Worm (Caenorhabditis elegans) whole organism, L4 larva: ENCODE measurements around the gene din-1.
A peak's percentile ranks its signal among the peaks of the same experiment; 100 is the strongest.

Experiments
- F37D6.2 ChIP-seq: sonication (generic microtip); optimal IDR thresholded peaks from 2 replicates; lab custom pipeline; 2016; ENCODE audit warnings: mild to moderate bottlenecking, missing genetic modification characterization, missing compliant biosample characterization
- F49E8.2 ChIP-seq: sonication (generic microtip); optimal IDR thresholded peaks from 2 replicates; lab custom pipeline; 2016; ENCODE audit warnings: missing compliant biosample characterization, mild to moderate bottlenecking, missing genetic modification characterization, borderline replicate concordance
- Y48G9A.11 ChIP-seq: fragments of 200-800 bp; sonication (Bioruptor generic); IDR thresholded peaks from 2 replicates; pipeline ENCODE4 v1.3.6; 2022; ENCODE audit warnings: missing genetic modification reagents, missing genetic modification characterization, missing compliant biosample characterization
- ZK546.5 ChIP-seq, 2 experiments: sonication (generic microtip); optimal IDR thresholded peaks; 2 replicates each; lab custom pipeline; 2017; ENCODE audit warnings: missing biosample characterization in 2 of 2, missing genetic modification characterization in 2 of 2
- aha-1 ChIP-seq: fragments of 150-350 bp; peaks from one replicate; lab custom pipeline; 2014; ENCODE audit warnings: missing biosample characterization, missing genetic modification characterization
- arid-1 ChIP-seq: fragments of 200-800 bp; sonication (Bioruptor generic); conservative IDR thresholded peaks from 2 replicates; pipeline ENCODE4 v1.3.6; 2022; ENCODE audit warnings: missing genetic modification reagents, missing genetic modification characterization, missing compliant biosample characterization
- ceh-20 ChIP-seq: fragments of 200-800 bp; sonication (Bioruptor generic); IDR thresholded peaks from 2 replicates; pipeline ENCODE4 v1.3.6; 2022; ENCODE audit warnings: missing genetic modification reagents, missing genetic modification characterization, missing compliant biosample characterization
- ceh-32 ChIP-seq: sonication (generic microtip); optimal IDR thresholded peaks from 2 replicates; lab custom pipeline; 2016; ENCODE audit warnings: mild to moderate bottlenecking, missing genetic modification characterization, missing compliant biosample characterization; ENCODE audit not compliant: poor library complexity
- ceh-82 ChIP-seq: sonication (generic microtip); optimal IDR thresholded peaks from 2 replicates; lab custom pipeline; 2017; ENCODE audit warnings: missing biosample characterization, missing genetic modification characterization
- ces-1 ChIP-seq: fragments of 150-350 bp; sonication (generic microtip); optimal IDR thresholded peaks from 4 replicates; lab custom pipeline; 2014; ENCODE audit warnings: missing biosample characterization, missing genetic modification reagents, missing genetic modification characterization
- cey-2 ChIP-seq: sonication (generic microtip); optimal IDR thresholded peaks from 3 replicates; lab custom pipeline; 2017; ENCODE audit warnings: missing genetic modification characterization, mild to moderate bottlenecking, missing compliant biosample characterization, antibody characterized with exemption, borderline replicate concordance; ENCODE audit not compliant: insufficient read depth
- ctbp-1 ChIP-seq: fragments of 200-800 bp; sonication (Bioruptor generic); IDR thresholded peaks from 2 replicates; pipeline ENCODE4 v1.3.6; 2022; ENCODE audit warnings: missing genetic modification reagents, missing genetic modification characterization, missing compliant biosample characterization
- daf-19 ChIP-seq: fragments of 200-800 bp; sonication (Bioruptor generic); conservative IDR thresholded peaks from 2 replicates; pipeline ENCODE4 v1.3.6; 2022; ENCODE audit warnings: missing genetic modification characterization, missing compliant biosample characterization
- dmd-6 ChIP-seq: fragments of 200-800 bp; sonication (Bioruptor generic); IDR thresholded peaks from 2 replicates; pipeline ENCODE4 v1.3.6; 2022; ENCODE audit warnings: missing genetic modification reagents, missing genetic modification characterization, missing compliant biosample characterization
- dmd-9 ChIP-seq: fragments of 200-800 bp; sonication (Bioruptor generic); IDR thresholded peaks from 2 replicates; pipeline ENCODE4 v1.3.6; 2022; ENCODE audit warnings: missing genetic modification reagents, missing genetic modification characterization, missing compliant biosample characterization
- dpl-1 ChIP-seq: fragments of 150-350 bp; optimal IDR thresholded peaks from 2 replicates; lab custom pipeline; 2014; ENCODE audit warnings: missing biosample characterization, missing genetic modification reagents, missing genetic modification characterization
- dve-1 ChIP-seq: sonication (generic microtip); optimal IDR thresholded peaks from 2 replicates; lab custom pipeline; 2017; ENCODE audit warnings: antibody characterized with exemption, mild to moderate bottlenecking, missing genetic modification characterization, missing compliant biosample characterization; ENCODE audit not compliant: insufficient read depth
- jun-1 ChIP-seq: fragments of 150-350 bp; optimal IDR thresholded peaks from 2 replicates; lab custom pipeline; 2014; ENCODE audit warnings: missing biosample characterization, missing genetic modification reagents, missing genetic modification characterization
- lin-15B ChIP-seq: fragments of 150-350 bp; sonication (generic microtip); optimal IDR thresholded peaks from 3 replicates; lab custom pipeline; 2014; ENCODE audit warnings: missing biosample characterization, missing genetic modification characterization
- lin-38 ChIP-seq: fragments of 200-800 bp; sonication (Bioruptor generic); IDR thresholded peaks from 2 replicates; pipeline ENCODE4 v1.3.6; 2022; ENCODE audit warnings: missing genetic modification reagents, missing genetic modification characterization, missing compliant biosample characterization
- lir-3 ChIP-seq: sonication (generic microtip); optimal IDR thresholded peaks from 2 replicates; lab custom pipeline; 2016; ENCODE audit warnings: mild to moderate bottlenecking, missing genetic modification characterization, missing compliant biosample characterization
- mdl-1 ChIP-seq, 2 experiments: fragments of 150-350 bp in 1 of 2; sonication (generic microtip) in 1 of 2; optimal IDR thresholded peaks; 2 replicates each; lab custom pipeline; 2014 to 2017; ENCODE audit warnings: missing biosample characterization in 2 of 2, missing genetic modification characterization in 2 of 2
- mdt-29 ChIP-seq: fragments of 200-800 bp; sonication (Bioruptor generic); IDR thresholded peaks from 2 replicates; pipeline ENCODE4 v1.3.6; 2022; ENCODE audit warnings: missing genetic modification reagents, missing genetic modification characterization, missing compliant biosample characterization
- mxl-2 ChIP-seq: fragments of 200-800 bp; sonication (Bioruptor generic); conservative IDR thresholded peaks from 2 replicates; pipeline ENCODE4 v1.3.6; 2022; ENCODE audit warnings: missing genetic modification reagents, missing genetic modification characterization, missing compliant biosample characterization
- mxl-3 ChIP-seq: fragments of 200-800 bp; sonication (Bioruptor generic); optimal IDR thresholded peaks from 2 replicates; lab custom pipeline; 2018; ENCODE audit warnings: mild to moderate bottlenecking, missing genetic modification characterization, missing compliant biosample characterization
- nhr-102 ChIP-seq: sonication (generic microtip); optimal IDR thresholded peaks from 2 replicates; lab custom pipeline; 2016; ENCODE audit warnings: mild to moderate bottlenecking, missing genetic modification characterization, moderate library complexity, missing compliant biosample characterization
- nhr-111 ChIP-seq: fragments of 200-800 bp; sonication (Bioruptor generic); optimal IDR thresholded peaks from 2 replicates; lab custom pipeline; 2018; ENCODE audit warnings: mild to moderate bottlenecking, missing genetic modification characterization, missing compliant biosample characterization
- nhr-237 ChIP-seq: sonication (generic microtip); optimal IDR thresholded peaks from 2 replicates; lab custom pipeline; 2017; ENCODE audit warnings: missing biosample characterization, missing genetic modification characterization
- nhr-25 ChIP-seq: sonication (generic microtip); optimal IDR thresholded peaks from 2 replicates; lab custom pipeline; 2017; ENCODE audit warnings: missing genetic modification characterization, mild to moderate bottlenecking, missing compliant biosample characterization, antibody characterized with exemption, moderate library complexity, borderline replicate concordance; ENCODE audit not compliant: insufficient read depth
- nhr-28 ChIP-seq: fragments of 150-350 bp; optimal IDR thresholded peaks from 2 replicates; lab custom pipeline; 2014; ENCODE audit warnings: missing biosample characterization, missing genetic modification characterization
- nhr-41 ChIP-seq: fragments of 200-800 bp; sonication (Bioruptor generic); IDR thresholded peaks from 2 replicates; pipeline ENCODE4 v1.3.6; 2022; ENCODE audit warnings: missing genetic modification reagents, missing genetic modification characterization, missing compliant biosample characterization
- nhr-42 ChIP-seq: fragments of 200-800 bp; sonication (Bioruptor generic); IDR thresholded peaks from 2 replicates; pipeline ENCODE4 v1.3.6; 2022; ENCODE audit warnings: missing genetic modification characterization, missing compliant biosample characterization
- pha-4 ChIP-seq, 2 experiments: fragments of 150-350 bp in 1 of 2; fragments of 200-800 bp in 1 of 2; sonication (Bioruptor generic) in 1 of 2; IDR thresholded peaks in 1 of 2; optimal IDR thresholded peaks in 1 of 2; 2 replicates each; pipeline versions ENCODE4 v1.3.6 to Lab custom; 2014 to 2022; ENCODE audit warnings: missing genetic modification characterization in 2 of 2, missing genetic modification reagents in 2 of 2, missing biosample characterization in 1 of 2, missing compliant biosample characterization in 1 of 2
- php-3 ChIP-seq: fragments of 200-800 bp; sonication (Bioruptor generic); IDR thresholded peaks from 2 replicates; pipeline ENCODE4 v1.3.6; 2022; ENCODE audit warnings: missing genetic modification reagents, missing genetic modification characterization, missing compliant biosample characterization
- rbr-2 ChIP-seq: sonication (generic microtip); optimal IDR thresholded peaks from 2 replicates; lab custom pipeline; 2016; ENCODE audit warnings: missing genotype, missing genetic modification characterization, missing compliant biosample characterization
- sdz-12 ChIP-seq: fragments of 200-800 bp; sonication (Bioruptor generic); optimal IDR thresholded peaks from 2 replicates; lab custom pipeline; 2018; ENCODE audit warnings: mild to moderate bottlenecking, missing genetic modification characterization, missing compliant biosample characterization
- set-16 ChIP-seq: fragments of 200-800 bp; sonication (Bioruptor generic); IDR thresholded peaks from 2 replicates; pipeline ENCODE4 v1.3.6; 2022; ENCODE audit warnings: missing genetic modification reagents, missing genetic modification characterization, missing compliant biosample characterization
- snpc-4 ChIP-seq: fragments of 150-350 bp; optimal IDR thresholded peaks from 2 replicates; lab custom pipeline; 2014; ENCODE audit warnings: missing biosample characterization, missing genetic modification characterization
- tra-1 ChIP-seq: fragments of 200-800 bp; sonication (Bioruptor generic); IDR thresholded peaks from 2 replicates; pipeline ENCODE4 v1.3.6; 2022; ENCODE audit warnings: missing genetic modification reagents, missing genetic modification characterization, missing compliant biosample characterization
- unc-130 ChIP-seq: sonication (generic microtip); optimal IDR thresholded peaks from 2 replicates; lab custom pipeline; 2016; ENCODE audit warnings: missing genetic modification reagents, missing genetic modification characterization, missing compliant biosample characterization
- unc-62 ChIP-seq, 3 experiments: fragments of 150-350 bp in 1 of 3; sonication (generic microtip); optimal IDR thresholded peaks in 2 of 3; peaks in 1 of 3; 1 replicate in 1 of 3; 2 replicates in 2 of 3; lab custom pipeline; 2014 to 2017; ENCODE audit warnings: missing biosample characterization in 3 of 3, missing genetic modification characterization in 3 of 3, missing genetic modification reagents in 3 of 3, missing genotype in 1 of 3
- zfp-3 ChIP-seq: fragments of 200-800 bp; sonication (Bioruptor generic); conservative IDR thresholded peaks from 2 replicates; pipeline ENCODE4 v1.3.6; 2022; ENCODE audit warnings: missing genetic modification reagents, missing genetic modification characterization, missing compliant biosample characterization
- zip-11 ChIP-seq: fragments of 200-800 bp; sonication (Bioruptor generic); IDR thresholded peaks from 2 replicates; pipeline ENCODE4 v1.3.6; 2022; ENCODE audit warnings: missing genetic modification characterization, missing compliant biosample characterization
- ztf-11 ChIP-seq: fragments of 150-350 bp; optimal IDR thresholded peaks from 2 replicates; lab custom pipeline; 2014; ENCODE audit warnings: missing biosample characterization, missing genetic modification characterization
- ztf-7 ChIP-seq: fragments of 150-350 bp; optimal IDR thresholded peaks from 2 replicates; lab custom pipeline; 2014; ENCODE audit warnings: missing biosample characterization, missing genetic modification characterization

The din-1 gene

DNA sequence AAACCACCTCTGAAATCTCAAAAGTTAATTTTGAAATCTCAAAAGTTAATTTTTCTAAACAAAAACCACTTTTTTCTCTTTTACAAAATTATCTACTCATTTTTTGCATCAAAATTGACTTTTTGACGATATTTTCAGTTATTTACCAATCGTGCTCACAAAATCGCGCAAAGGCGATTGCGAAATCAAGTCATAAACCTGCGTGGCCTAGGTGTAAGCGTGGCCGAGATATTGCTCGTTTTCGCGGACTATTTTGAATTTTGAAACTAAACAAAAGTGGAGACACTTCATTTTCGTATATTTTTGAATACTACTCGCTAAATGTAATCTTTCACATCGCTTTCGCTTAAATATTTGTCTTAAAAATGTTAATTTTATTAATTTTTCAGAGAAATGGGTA is 55.1 kb downstream of the din-1 start, which contains the start of gene smc-6 (continued):
- TF ChIP-seq set-16 (GFP tag; lab: Robert Waterston, UW) (no peak), snpc-4 (no peak), jun-1 (tag; lab: Kevin White, UChicago) (no peak), sdz-12 (GFP tag; lab: Kevin White, UChicago) (no peak), nhr-41 (no peak), F49E8.2 (tag; lab: Kevin White, UChicago) (no peak), pha-4 (GFP tag; IDR thresholded peaks at IDR 0.05; lab: Robert Waterston, UW) (no peak), pha-4 (tag; optimal IDR thresholded peaks at IDR 0.05; lab: Kevin White, UChicago) (peak; percentile 47), cey-2 (no peak), ceh-20 (GFP tag; lab: Robert Waterston, UW) (no peak), nhr-111 (GFP tag; lab: Kevin White, UChicago) (no peak), dmd-6 (GFP tag; lab: Robert Waterston, UW) (no peak), ceh-32 (tag; lab: Kevin White, UChicago) (no peak), mxl-3 (GFP tag; lab: Kevin White, UChicago) (no peak), ztf-11 (tag; lab: Kevin White, UChicago) (no peak), mdl-1 (tag; optimal IDR thresholded peaks at IDR 0.05; lab: Kevin White, UChicago) (no peak), tra-1 (GFP tag; lab: Robert Waterston, UW) (no peak), ces-1 (GFP tag; lab: Kevin White, UChicago) (no peak), nhr-102 (tag; lab: Kevin White, UChicago) (no peak), nhr-28 (peak; percentile 13), aha-1 (tag; lab: Kevin White, UChicago) (peak; percentile 56), dpl-1 (peak; percentile 65), zip-11 (no peak), unc-62 (GFP tag; optimal IDR thresholded peaks at IDR 0.05 in 1 of 2; lab: Kevin White, UChicago) (no peak), unc-62 (tag; optimal IDR thresholded peaks at IDR 0.05; lab: Kevin White, UChicago) (no peak), daf-19 (no peak), nhr-237 (no peak), nhr-42 (no peak), mxl-2 (GFP tag; lab: Robert Waterston, UW) (no peak), arid-1 (GFP tag; lab: Robert Waterston, UW) (no peak), lir-3 (tag; lab: Kevin White, UChicago) (no peak), unc-130 (no peak), mdt-29 (GFP tag; lab: Robert Waterston, UW) (no peak), ctbp-1 (GFP tag; lab: Robert Waterston, UW) (no peak), dve-1 (peak; percentile 27), php-3 (GFP tag; lab: Robert Waterston, UW) (no peak), nhr-25 (tag; lab: Kevin White, UChicago) (no peak), ceh-82 (tag; lab: Kevin White, UChicago) (no peak), ZK546.5 (tag; optimal IDR thresholded peaks at IDR 0.05; lab: Kevin White, UChicago) (no peak)

DNA sequence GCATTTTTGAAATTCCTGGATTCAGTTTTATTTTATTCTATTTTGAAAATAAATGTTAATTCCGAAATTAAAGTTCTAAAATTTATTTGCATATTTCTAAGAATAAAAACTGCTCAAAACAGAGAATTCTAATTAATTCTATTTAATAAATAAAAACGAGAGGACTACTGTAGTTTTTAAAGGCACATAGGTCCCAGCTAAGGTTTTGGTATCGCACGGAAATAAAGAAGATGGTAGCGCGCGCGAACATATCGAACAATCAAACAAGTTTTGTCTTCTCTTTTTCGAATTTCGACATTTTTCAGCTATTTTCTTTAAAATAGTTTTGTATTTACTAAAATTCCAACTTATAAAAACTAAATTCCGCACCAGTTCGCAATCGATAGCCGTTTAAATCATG is 55.5 kb downstream of the din-1 start:
- no peak for TF ChIP-seq ztf-7 (tag; lab: Kevin White, UChicago)
- TF ChIP-seq F49E8.2 (tag; lab: Kevin White, UChicago): peak; percentile 56
- TF ChIP-seq lin-38 (GFP tag; lab: Robert Waterston, UW): peak; percentile 69
- TF ChIP-seq Y48G9A.11 (GFP tag; lab: Robert Waterston, UW): 0 out of 2 replicates have a peak, but pooled peaks have one; percentile 61
- TF ChIP-seq mxl-3 (GFP tag; lab: Kevin White, UChicago): no peak
- no peak for TF ChIP-seq dmd-9 (GFP tag; lab: Robert Waterston, UW)
- TF ChIP-seq rbr-2 (tag; lab: Kevin White, UChicago): no peak
- no peak for TF ChIP-seq zfp-3 (GFP tag; lab: Robert Waterston, UW)
- peak; percentile 72 for TF ChIP-seq unc-130
- TF ChIP-seq lin-15B (tag; lab: Kevin White, UChicago): no peak
- no peak for TF ChIP-seq F37D6.2 (tag; lab: Kevin White, UChicago)
- TF ChIP-seq, all 104 proteins: peak for 4
